Fruit fly (Drosophila melanogaster): ENCODE measurements around the gene eRF1.

eRF1 gene

DNA sequence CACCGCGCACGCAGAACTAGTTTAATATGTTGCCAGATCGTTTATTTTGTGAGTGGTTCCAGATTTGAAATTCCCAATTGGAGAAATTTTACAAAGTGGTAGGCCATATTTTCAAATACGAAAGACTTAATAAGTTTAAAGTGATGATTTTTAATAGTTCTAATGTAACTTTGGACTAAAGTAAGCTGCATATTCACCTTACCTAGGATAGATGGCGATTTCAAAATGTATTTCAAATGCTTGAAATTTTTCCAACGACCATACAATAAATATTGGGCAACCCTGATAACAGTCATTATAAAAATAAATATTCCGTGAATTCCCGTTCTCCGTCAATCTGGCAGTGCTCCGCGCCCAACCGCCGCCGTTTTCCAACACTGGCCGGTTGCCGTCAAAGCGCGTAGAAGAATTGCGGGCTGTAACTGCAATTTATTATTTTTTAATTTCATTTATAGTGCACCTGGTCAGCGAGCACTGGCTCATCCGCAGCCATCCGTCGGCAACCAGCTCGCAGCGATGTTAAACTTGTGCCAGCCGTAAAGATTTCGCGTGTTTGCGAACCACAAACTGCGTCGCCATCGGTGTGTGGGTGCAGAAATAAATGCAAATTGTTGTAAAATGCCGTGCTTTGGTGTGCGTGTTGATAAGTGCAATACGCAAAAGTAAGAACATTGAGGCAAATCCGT is 27.9 kb downstream of the eRF1 start, which contains the start of the genes Ide and RhoBTB (continued):
- TF ChIP-seq cwo (GFP tag; optimal IDR thresholded peaks at IDR 0.05): peak; percentile 58
- peak; percentile 77 for TF ChIP-seq cato (GFP tag; optimal IDR thresholded peaks at IDR 0.05; ENCODE audit: borderline replicate concordance)
- peak; percentile 25; the same call in 1 of the 2 replicates for TF ChIP-seq ap (GFP tag; IDR thresholded peaks at IDR 0.05)
- TF ChIP-seq Hand (GFP tag; optimal IDR thresholded peaks at IDR 0.05): no peak
- peak; percentile 58 for TF ChIP-seq BEAF-32 (GFP tag; optimal IDR thresholded peaks at IDR 0.05)
- peak; percentile 85 for TF ChIP-seq CG7372 (GFP tag; IDR thresholded peaks at IDR 0.05)
- TF ChIP-seq al (GFP tag; IDR thresholded peaks at IDR 0.05): peak; percentile 80
- peak; percentile 87 for TF ChIP-seq Ets97D (GFP tag; optimal IDR thresholded peaks at IDR 0.05)
- TF ChIP-seq twi (tag; optimal IDR thresholded peaks at IDR 0.05): peak; percentile 81
- peak; percentile 80 for TF ChIP-seq CG18599 (GFP tag; optimal IDR thresholded peaks at IDR 0.05)
- TF ChIP-seq CG3407 (GFP tag; optimal IDR thresholded peaks at IDR 0.05): peak; percentile 25
- TF ChIP-seq so (GFP tag; IDR thresholded peaks at IDR 0.05): no peak
- TF ChIP-seq eve (GFP tag; optimal IDR thresholded peaks at IDR 0.05): no peak
- peak; percentile 75 for TF ChIP-seq CG2712 (tag; optimal IDR thresholded peaks at IDR 0.05)
- TF ChIP-seq CG16815 (GFP tag; optimal IDR thresholded peaks at IDR 0.05): peak; percentile 83
- no peak for TF ChIP-seq gsb-n (tag; optimal IDR thresholded peaks at IDR 0.05)
- TF ChIP-seq sug (tag; optimal IDR thresholded peaks at IDR 0.05): peak; percentile 91
- TF ChIP-seq amos (GFP tag; IDR thresholded peaks at IDR 0.05; ENCODE audit: partially characterized antibody): 0 out of 2 replicates have a peak, but pooled peaks have one; percentile 10
- TF ChIP-seq CG42726 (GFP tag; IDR thresholded peaks at IDR 0.05; ENCODE audit: partially characterized antibody): no peak
- peak; percentile 85 for TF ChIP-seq lmd (GFP tag; IDR thresholded peaks at IDR 0.05)
- no peak for TF ChIP-seq Deaf1 (tag; optimal IDR thresholded peaks at IDR 0.05)
- peak; percentile 76 for TF ChIP-seq CG8924 (tag; optimal IDR thresholded peaks at IDR 0.05)
- peak; percentile 82 for TF ChIP-seq CG32532 (GFP tag; IDR thresholded peaks at IDR 0.05)
- TF ChIP-seq vnd (GFP tag; IDR thresholded peaks at IDR 0.05; ENCODE audit: partially characterized antibody): no peak
- peak; percentile 39; the same call in 1 of the 3 replicates for TF ChIP-seq CG16813 (GFP tag; IDR thresholded peaks at IDR 0.05; ENCODE audit: partially characterized antibody)
- TF ChIP-seq Stat92E (GFP tag; optimal IDR thresholded peaks at IDR 0.05): no peak
- peak; percentile 15 for TF ChIP-seq CG17186 (GFP tag; optimal IDR thresholded peaks at IDR 0.05)
- TF ChIP-seq CG1233 (GFP tag; optimal IDR thresholded peaks at IDR 0.05): peak; percentile 75
- no peak for TF ChIP-seq dan (GFP tag; IDR thresholded peaks at IDR 0.05)
- peak; percentile 51; the same call in 1 of the 3 replicates for TF ChIP-seq CG34422 (GFP tag; IDR thresholded peaks at IDR 0.05)
- TF ChIP-seq fd96Cb (tag; optimal IDR thresholded peaks at IDR 0.05): peak; percentile 72
- TF ChIP-seq wek (GFP tag; optimal IDR thresholded peaks at IDR 0.05): peak; percentile 37
- peak; percentile 37 for TF ChIP-seq lbe (GFP tag; optimal IDR thresholded peaks at IDR 0.05)
- peak; percentile 80 for TF ChIP-seq CG3281 (GFP tag; optimal IDR thresholded peaks at IDR 0.05)
- no peak for TF ChIP-seq Opbp (GFP tag; IDR thresholded peaks at IDR 0.05; ENCODE audit: partially characterized antibody)
- TF ChIP-seq pum (GFP tag; optimal IDR thresholded peaks at IDR 0.05): peak; percentile 91
- no peak for TF ChIP-seq Doc3 (GFP tag; IDR thresholded peaks at IDR 0.05; ENCODE audit: partially characterized antibody)
- TF ChIP-seq Nf-YB (GFP tag; optimal IDR thresholded peaks at IDR 0.05): peak; percentile 48
- peak; percentile 94 for TF ChIP-seq Med (GFP tag)
- peak; percentile 55 for TF ChIP-seq D19B (GFP tag; optimal IDR thresholded peaks at IDR 0.05)
- TF ChIP-seq CG11093 (GFP tag; IDR thresholded peaks at IDR 0.05): peak; percentile 70; the same call in 1 of the 3 replicates
- TF ChIP-seq Atf-2 (GFP tag; optimal IDR thresholded peaks at IDR 0.05): peak; percentile 85
- TF ChIP-seq D19A (tag; optimal IDR thresholded peaks at IDR 0.05): no peak
- peak; percentile 81 for TF ChIP-seq CG33213 (GFP tag; optimal IDR thresholded peaks at IDR 0.05)
- no peak for TF ChIP-seq pita (GFP tag; optimal IDR thresholded peaks at IDR 0.05)
- peak; percentile 57 for TF ChIP-seq CG7928 (GFP tag; optimal IDR thresholded peaks at IDR 0.05)
- peak; percentile 51 for TF ChIP-seq disco-r (GFP tag; optimal IDR thresholded peaks at IDR 0.05)
- peak; percentile 74 for TF ChIP-seq ewg (GFP tag; optimal IDR thresholded peaks at IDR 0.05)

All from whole organism, embryonic.